Fruit fly (Drosophila melanogaster): ENCODE data around the gene dyw.

dyw gene

DNA sequence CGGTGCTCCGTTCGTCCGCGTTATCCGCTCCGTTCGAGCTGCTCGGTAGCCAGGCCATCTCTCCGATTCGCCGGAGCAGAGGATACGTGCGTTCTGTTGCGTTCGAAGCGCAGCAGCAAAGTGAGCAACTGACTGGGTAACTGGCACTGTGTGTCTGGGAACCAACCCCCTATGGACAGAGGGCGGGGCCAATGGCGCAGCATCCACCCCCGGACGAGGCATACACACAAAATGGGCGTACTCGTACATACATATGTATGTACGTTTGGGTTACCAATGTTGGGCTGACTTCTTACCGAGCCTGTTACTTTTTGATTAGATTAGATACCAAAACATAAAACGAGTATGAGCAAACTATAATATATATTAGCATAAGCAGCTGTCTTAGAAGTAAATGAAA is 12.1 kb downstream of the dyw start, which contains the start of gene HLH3B:
Gene HLH3B (minus strand): TSS at position 123 of the 400 bp plus-strand sequence.
- TF ChIP-seq ttk (optimal IDR thresholded peaks at IDR 0.05) (no peak), h (optimal IDR thresholded peaks at IDR 0.05) (no peak), insv (optimal IDR thresholded peaks at IDR 0.05) (no peak), psq (optimal IDR thresholded peaks at IDR 0.05) (no peak), Sin3A (optimal IDR thresholded peaks at IDR 0.05) (no peak), Myc (optimal IDR thresholded peaks at IDR 0.05) (no peak)

DNA sequence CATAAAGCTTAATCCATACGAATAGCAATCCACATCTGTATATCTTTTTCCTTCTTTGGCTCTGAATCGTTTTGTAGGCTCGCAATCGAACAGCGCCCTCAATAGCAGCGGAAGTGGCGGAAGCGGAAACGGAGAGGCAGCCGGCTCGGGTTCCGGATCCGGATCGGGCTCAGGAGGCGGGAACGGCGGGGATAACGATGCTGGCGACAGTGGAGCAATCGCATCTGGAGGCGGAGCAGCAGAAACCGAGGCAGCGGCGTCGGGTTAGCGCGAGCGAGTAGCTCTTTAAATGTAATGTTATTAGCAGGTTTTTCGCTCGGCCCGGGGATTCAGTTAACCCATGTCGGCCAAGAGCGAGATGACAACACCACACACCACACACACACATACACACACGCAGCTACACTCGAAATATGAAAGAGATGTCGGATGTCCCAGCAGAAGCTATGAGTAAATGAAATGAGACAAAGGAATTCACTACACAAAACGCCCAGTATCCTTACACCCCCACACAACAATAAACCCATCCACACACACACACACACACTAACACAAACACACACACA is 16.6 kb downstream of the dyw start:
- TF ChIP-seq Myc (optimal IDR thresholded peaks at IDR 0.05) (no peak), h (optimal IDR thresholded peaks at IDR 0.05) (no peak), ttk (optimal IDR thresholded peaks at IDR 0.05) (no peak), insv (optimal IDR thresholded peaks at IDR 0.05) (no peak), Sin3A (optimal IDR thresholded peaks at IDR 0.05) (no peak)

- TF ChIP-seq ttk (optimal IDR thresholded peaks at IDR 0.05), result no peak
- TF ChIP-seq Myc (optimal IDR thresholded peaks at IDR 0.05), result no peak
- TF ChIP-seq psq (optimal IDR thresholded peaks at IDR 0.05), result no peak
- no peak for TF ChIP-seq h (optimal IDR thresholded peaks at IDR 0.05)
- no peak for TF ChIP-seq insv (optimal IDR thresholded peaks at IDR 0.05)
- TF ChIP-seq Sin3A (optimal IDR thresholded peaks at IDR 0.05), result no peak
Measured at dm6 chrX:2663416-2663815, 30.3 kb downstream of the dyw start.

DNA sequence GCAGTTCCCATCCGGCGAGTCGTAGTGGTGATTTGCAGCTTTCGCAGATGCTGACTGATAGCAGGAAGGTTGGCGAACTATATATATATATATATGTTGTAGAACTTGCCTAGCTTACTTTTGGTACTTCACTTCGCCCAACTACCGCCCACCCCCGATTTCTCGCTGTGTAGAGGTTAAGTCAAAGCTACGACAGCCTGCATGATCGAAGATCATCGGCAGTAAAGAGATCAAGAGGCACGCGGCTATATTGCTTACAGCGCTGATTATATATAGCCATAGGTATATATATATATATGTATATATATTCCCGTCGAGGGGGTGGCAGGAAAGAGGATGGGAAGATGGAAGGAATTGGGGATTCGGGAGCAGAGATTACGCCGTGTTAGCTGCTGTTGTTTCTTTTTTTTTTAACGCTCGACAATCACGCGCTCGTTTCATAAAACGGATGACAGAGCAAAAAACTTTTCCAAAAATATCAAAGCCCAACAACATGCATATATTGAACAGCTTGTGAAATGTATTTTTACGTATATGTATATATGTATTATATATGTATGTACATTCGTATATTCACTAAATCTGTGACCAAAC is 31.0 kb downstream of the dyw start:
- TF ChIP-seq ttk (optimal IDR thresholded peaks at IDR 0.05) (no peak), Myc (optimal IDR thresholded peaks at IDR 0.05) (no peak), psq (optimal IDR thresholded peaks at IDR 0.05) (no peak), h (optimal IDR thresholded peaks at IDR 0.05) (no peak), Sin3A (optimal IDR thresholded peaks at IDR 0.05) (no peak), insv (optimal IDR thresholded peaks at IDR 0.05) (no peak)

- TF ChIP-seq Myc (optimal IDR thresholded peaks at IDR 0.05) (no peak), psq (optimal IDR thresholded peaks at IDR 0.05) (no peak), h (optimal IDR thresholded peaks at IDR 0.05) (no peak), insv (optimal IDR thresholded peaks at IDR 0.05) (no peak), Sin3A (optimal IDR thresholded peaks at IDR 0.05) (no peak), ttk (optimal IDR thresholded peaks at IDR 0.05) (no peak)
Measured at dm6 chrX:2661758-2662157, 31.9 kb downstream of the dyw start.

dm6 chrX:2659430-2660075 is 34.1 kb downstream of the dyw start:
- TF ChIP-seq insv (optimal IDR thresholded peaks at IDR 0.05) (no peak), Myc (optimal IDR thresholded peaks at IDR 0.05) (no peak), ttk (optimal IDR thresholded peaks at IDR 0.05) (no peak), Sin3A (optimal IDR thresholded peaks at IDR 0.05) (no peak), h (optimal IDR thresholded peaks at IDR 0.05) (no peak), psq (optimal IDR thresholded peaks at IDR 0.05) (no peak)

DNA sequence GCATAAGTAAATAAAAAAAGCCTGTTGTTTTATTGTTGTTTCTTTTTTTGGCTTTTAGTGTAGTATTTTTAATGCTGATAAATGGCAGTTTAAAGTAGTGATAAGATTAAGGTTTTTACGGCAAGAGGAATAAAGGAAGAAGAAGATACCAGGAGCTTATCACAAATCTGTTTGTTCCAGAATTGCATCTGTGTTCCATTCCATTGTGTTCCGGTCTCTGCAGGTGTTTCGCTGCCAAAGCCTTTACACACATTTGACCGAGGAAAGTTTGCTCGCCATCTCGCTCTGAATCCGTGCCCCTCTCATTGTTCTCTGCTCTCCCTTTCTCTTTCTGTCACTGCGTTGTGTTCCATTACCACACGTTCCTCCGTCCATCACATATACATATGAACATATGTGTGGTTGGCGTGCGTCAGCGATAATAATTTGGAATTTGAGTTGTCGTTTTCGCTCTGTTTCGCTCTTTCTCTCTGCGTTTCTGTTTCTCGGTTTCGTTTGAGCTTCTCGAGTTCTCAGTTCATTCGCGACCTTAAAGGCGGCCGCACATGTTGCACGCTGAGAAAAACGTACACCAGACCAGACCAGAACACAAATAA is 35.3 kb downstream of the dyw start:
- no peak for TF ChIP-seq h (optimal IDR thresholded peaks at IDR 0.05)
- no peak for TF ChIP-seq insv (optimal IDR thresholded peaks at IDR 0.05)
- TF ChIP-seq psq (optimal IDR thresholded peaks at IDR 0.05), result no peak
- no peak for TF ChIP-seq ttk (optimal IDR thresholded peaks at IDR 0.05)
- TF ChIP-seq Myc (optimal IDR thresholded peaks at IDR 0.05), result no peak
- TF ChIP-seq Sin3A (optimal IDR thresholded peaks at IDR 0.05), result no peak

dm6 chrX:2657220-2657619 is 36.5 kb downstream of the dyw start:
- TF ChIP-seq h (optimal IDR thresholded peaks at IDR 0.05) (no peak), ttk (optimal IDR thresholded peaks at IDR 0.05) (no peak), psq (optimal IDR thresholded peaks at IDR 0.05) (no peak), Myc (optimal IDR thresholded peaks at IDR 0.05) (no peak), Sin3A (optimal IDR thresholded peaks at IDR 0.05) (no peak), insv (optimal IDR thresholded peaks at IDR 0.05) (no peak)

dm6 chrX:2655998-2656397 is 37.7 kb downstream of the dyw start:
- TF ChIP-seq Sin3A (optimal IDR thresholded peaks at IDR 0.05) (no peak), Myc (optimal IDR thresholded peaks at IDR 0.05) (no peak), insv (optimal IDR thresholded peaks at IDR 0.05) (no peak)

dm6 chrX:2655479-2655878 is 38.2 kb downstream of the dyw start:
- TF ChIP-seq ttk (optimal IDR thresholded peaks at IDR 0.05) (no peak), insv (optimal IDR thresholded peaks at IDR 0.05) (no peak), Sin3A (optimal IDR thresholded peaks at IDR 0.05) (no peak), Myc (optimal IDR thresholded peaks at IDR 0.05) (no peak), h (optimal IDR thresholded peaks at IDR 0.05) (no peak), psq (optimal IDR thresholded peaks at IDR 0.05) (no peak)

DNA sequence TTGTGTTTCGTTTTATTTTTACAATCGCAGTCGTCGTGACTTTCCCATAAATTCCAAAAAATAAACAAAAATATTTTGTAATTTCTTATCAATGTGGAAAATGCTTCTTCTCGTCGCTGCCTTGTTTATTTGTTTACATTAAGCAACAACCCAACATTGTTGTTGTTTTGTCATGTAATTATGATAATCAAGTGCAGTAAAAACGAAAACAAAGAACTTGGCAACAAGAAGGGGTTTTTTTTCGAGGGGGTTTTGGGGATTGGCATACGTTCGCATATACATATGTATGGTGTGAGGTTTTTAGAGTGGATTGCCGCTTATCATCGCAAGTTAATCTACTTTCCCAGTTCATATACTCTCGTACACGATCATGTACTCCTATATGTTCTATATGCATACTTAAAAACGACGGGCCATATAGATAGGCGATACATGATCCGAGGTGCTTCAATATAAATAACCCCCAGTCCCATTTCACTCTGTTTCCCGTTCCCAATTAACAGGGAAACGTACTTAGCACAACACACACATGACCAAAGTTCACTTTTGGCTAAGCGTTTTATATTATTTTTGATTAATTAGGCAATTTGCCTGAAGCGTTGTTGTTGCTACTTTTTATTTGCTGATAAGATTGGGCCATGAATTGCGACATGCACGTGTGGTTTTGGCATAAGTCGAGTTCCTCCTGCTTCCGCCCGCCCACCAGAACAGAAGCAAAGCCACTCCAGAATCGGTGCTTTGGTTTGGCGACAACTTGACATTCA is 40.0 kb downstream of the dyw start:
- TF ChIP-seq insv (optimal IDR thresholded peaks at IDR 0.05) (no peak), Sin3A (optimal IDR thresholded peaks at IDR 0.05) (no peak), h (optimal IDR thresholded peaks at IDR 0.05) (no peak), ttk (optimal IDR thresholded peaks at IDR 0.05) (no peak), Myc (optimal IDR thresholded peaks at IDR 0.05) (no peak), psq (optimal IDR thresholded peaks at IDR 0.05) (no peak)
